Worm (Caenorhabditis elegans): ENCODE measurements around the gene W08G11.1.

Gene W08G11.1

DNA sequence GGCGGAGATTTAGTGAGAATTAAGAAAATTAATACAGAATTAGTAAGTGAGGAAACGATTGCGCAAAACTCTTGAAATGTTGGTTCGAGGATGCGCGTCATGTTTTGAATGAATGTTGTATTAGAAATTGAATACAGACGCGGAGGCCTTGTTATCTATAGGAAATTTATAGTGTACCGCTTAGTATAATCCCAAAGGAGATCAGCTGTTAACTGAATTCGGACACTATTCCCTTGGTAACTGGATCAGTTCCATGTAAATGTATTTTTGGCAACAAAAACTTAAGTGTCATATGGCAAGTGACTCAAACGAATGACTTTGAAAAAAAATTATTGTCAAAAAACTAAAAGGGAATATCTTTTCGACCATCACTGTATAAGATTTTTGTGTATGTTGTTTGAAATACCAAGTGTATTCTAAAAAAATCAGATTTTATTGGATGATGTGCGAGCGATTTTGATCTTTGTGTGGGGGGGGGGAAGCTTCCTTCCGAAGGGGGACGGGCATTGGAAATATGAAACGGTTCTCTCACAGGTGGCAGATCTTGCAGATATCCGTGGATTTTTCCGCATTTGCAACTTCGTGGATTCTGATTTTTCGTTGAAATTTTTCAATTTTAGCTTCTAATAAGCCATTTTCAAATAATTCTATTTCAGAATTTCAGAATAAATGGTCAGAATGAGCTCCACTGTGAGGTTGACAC lies at the start of gene W08G11.1, which contains the start of gene W08G11.5:
Gene W08G11.1, plus strand, starts transcription at position 653 of the 703 bp plus-strand sequence.
Gene W08G11.5, minus strand, starts transcription at position 101 of the 703 bp plus-strand sequence.
- no peak for TF ChIP-seq him-1 (tag; optimal IDR thresholded peaks at IDR 0.05)
- no peak for TF ChIP-seq W03F9.2 (tag; optimal IDR thresholded peaks at IDR 0.05)
- no peak for TF ChIP-seq dao-5 (tag; optimal IDR thresholded peaks at IDR 0.05)

DNA sequence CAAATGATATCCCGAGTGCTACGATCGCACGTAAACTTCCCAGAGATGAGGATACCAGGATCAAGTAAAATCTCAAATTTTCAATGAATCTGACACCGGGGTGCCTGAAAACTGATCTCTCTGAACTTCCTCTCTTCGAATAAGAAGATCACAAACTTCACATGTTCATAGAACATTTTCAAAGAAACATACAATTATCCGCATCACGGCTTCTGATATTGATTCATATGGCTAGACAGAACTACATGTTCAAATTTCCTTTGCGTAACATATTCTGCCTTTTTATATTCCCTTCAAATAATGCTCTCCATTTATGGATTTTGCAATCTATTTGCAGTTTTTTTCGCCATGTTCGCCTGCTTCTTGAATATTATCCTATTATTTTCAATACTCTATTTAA lies 49.8 kb upstream of the W08G11.1 start, which contains the start of gene srbc-83:
Gene srbc-83, plus strand, starts transcription at position 301 of the 400 bp plus-strand sequence.
- TF ChIP-seq W03F9.2 (tag; optimal IDR thresholded peaks at IDR 0.05) = no peak
- TF ChIP-seq dao-5 (tag; optimal IDR thresholded peaks at IDR 0.05) = no peak
- TF ChIP-seq him-1 (tag; optimal IDR thresholded peaks at IDR 0.05) = no peak

DNA sequence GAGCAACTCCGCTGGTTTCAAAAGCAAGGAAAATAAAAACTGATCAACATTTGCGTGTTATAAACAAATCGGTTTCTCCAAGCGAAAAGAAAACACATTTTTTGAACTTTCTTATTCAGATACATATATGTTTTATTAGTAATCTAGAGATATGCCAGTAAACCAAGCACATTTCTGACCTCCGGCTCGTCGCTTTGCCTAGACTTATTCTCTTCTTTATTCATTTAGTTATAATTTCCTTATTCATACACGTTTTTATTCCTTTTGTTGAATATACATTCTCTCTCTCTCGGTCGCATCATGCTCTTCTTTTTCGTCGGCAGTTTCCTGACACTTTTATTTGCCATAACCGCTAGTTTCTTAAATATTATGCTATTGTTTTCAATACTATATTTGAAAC lies 48.2 kb upstream of the W08G11.1 start, which contains the start of gene srbc-84:
Gene srbc-84, plus strand, starts transcription at position 301 of the 400 bp plus-strand sequence.
- no peak for TF ChIP-seq him-1 (tag; optimal IDR thresholded peaks at IDR 0.05)
- no peak for TF ChIP-seq dao-5 (tag; optimal IDR thresholded peaks at IDR 0.05)
- TF ChIP-seq W03F9.2 (tag; optimal IDR thresholded peaks at IDR 0.05) = no peak

DNA sequence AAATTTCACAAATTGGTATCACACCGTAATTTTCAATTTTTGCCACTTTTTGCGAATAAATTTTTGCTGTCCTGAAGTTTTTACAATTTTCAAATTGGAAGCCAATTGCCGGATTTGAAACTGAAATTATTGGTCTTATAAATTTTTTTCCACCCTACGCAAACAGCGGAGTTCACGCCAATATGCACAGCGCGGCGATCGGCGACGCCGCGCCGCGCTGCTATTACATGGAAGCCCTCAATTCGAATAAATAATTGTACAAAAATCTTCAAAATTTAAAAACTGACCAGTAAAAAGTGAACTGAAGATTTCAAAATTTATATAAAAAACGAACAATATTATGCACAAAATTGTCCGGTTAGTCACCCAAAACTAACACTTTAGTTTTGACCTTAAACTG lies 47.0 kb upstream of the W08G11.1 start:
- TF ChIP-seq him-1 (tag; optimal IDR thresholded peaks at IDR 0.05) (no peak), dao-5 (tag; optimal IDR thresholded peaks at IDR 0.05) (no peak), W03F9.2 (tag; optimal IDR thresholded peaks at IDR 0.05) (no peak)

DNA sequence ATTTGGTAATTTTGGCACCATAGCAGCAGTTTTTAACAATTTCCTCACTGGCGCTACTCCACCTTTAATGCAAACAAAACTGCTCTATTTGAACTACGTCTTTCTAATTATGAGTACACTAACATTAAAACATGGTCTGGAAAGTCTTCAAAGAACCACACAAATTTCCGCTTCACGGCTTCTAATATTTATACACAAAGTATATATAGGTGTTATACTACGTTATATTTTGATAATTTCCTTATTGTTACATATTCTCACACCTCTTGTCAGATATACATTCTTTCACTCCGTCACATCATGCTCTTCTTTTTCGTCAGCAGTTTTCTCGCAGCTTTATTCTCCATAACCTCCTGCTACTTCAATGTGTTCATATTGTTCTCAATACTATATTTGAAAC lies 46.6 kb upstream of the W08G11.1 start, which contains the start of gene srbc-82:
Gene srbc-82, plus strand, starts transcription at position 301 of the 400 bp plus-strand sequence.
- TF ChIP-seq dao-5 (tag; optimal IDR thresholded peaks at IDR 0.05) (no peak), him-1 (tag; optimal IDR thresholded peaks at IDR 0.05) (no peak), W03F9.2 (tag; optimal IDR thresholded peaks at IDR 0.05) (no peak)

DNA sequence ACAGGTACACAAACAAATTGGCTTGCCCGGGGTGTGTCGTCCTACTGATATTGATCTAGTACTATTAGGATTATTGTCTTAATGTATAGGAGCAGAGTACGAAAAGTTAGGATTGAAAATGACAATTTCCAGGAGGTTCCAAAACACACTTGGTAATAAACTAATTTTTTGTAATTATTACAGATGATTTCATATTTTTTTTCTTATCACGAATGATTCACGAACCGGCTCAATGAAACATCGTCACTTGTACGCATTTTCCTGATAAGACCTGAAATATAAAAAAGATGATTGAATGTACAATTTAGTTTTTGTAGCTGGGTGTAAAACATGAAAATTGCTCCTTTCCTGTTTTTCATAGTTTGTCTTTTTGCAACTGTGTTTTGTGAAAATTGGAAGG lies 44.4 kb upstream of the W08G11.1 start, which contains the start of the genes C31A11.13 and oac-6:
Gene C31A11.13, minus strand, starts transcription at position 113 of the 400 bp plus-strand sequence.
Gene oac-6, plus strand, starts transcription at position 279 of the 400 bp plus-strand sequence.
- TF ChIP-seq W03F9.2 (tag; optimal IDR thresholded peaks at IDR 0.05) (no peak), him-1 (tag; optimal IDR thresholded peaks at IDR 0.05) (no peak)

DNA sequence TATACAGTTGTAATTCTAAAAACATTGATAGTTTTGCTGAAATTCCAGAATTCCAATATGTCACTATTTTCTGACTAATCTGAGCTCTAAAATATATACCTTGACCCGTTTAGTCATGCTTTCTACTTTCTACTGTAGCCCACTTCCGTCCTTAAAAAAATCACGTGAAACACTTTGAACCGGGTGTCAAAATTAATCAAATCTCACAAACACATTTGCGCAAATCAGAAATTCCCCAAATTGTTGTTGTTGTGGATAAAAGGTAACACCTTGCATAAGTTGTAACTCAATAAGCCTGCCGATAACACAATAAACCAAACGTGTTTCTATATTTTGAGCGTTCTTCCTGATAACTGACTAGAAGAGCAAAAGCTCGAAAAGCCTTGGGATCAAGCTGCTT lies 39.6 kb upstream of the W08G11.1 start, which contains the start of gene srxa-7:
Gene srxa-7, plus strand, starts transcription at position 301 of the 400 bp plus-strand sequence.
- TF ChIP-seq him-1 (tag; optimal IDR thresholded peaks at IDR 0.05) (no peak), W03F9.2 (tag; optimal IDR thresholded peaks at IDR 0.05) (no peak), dao-5 (tag; optimal IDR thresholded peaks at IDR 0.05) (no peak)

DNA sequence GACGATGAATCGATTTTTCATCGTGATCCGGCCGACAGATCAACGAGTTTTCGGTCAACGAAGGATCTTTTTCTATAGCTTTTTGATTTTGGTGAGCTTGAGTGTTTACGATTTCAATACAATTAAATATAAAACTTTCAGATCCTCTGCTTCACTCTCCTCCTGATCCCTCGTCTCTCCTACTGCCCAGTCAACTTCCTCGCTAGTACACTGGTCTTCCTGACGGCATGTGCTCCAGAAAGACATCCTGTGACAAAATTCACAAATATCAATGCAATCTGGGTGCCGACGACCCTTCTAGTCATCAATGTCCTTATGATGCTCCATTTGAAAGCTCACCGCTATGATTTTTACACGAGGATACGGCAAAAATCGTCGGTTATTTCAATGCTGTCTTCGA lies 38.5 kb upstream of the W08G11.1 start:
- TF ChIP-seq W03F9.2 (tag; optimal IDR thresholded peaks at IDR 0.05) (no peak), dao-5 (tag; optimal IDR thresholded peaks at IDR 0.05) (no peak), him-1 (tag; optimal IDR thresholded peaks at IDR 0.05) (no peak)

DNA sequence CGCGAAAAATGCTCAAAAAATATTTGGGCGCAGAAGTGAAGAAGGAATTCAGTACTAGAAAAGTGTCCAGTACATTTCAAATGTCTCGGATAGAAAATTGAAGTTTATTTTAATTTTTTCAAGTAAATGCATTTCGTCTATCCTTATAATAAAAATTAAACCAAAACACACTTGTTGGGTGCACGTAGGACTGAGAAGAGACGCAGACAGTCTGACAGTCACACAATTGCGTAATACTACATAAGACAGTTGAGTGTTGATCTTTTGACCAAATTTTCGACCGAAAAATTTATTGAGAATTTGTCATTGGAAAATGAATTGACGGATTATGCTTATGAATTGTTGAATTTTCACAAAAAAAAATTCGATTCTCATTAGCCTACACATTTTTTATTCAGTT lies 37.3 kb upstream of the W08G11.1 start, which contains the start of gene oac-7:
Gene oac-7, plus strand, starts transcription at position 283 of the 400 bp plus-strand sequence.
- TF ChIP-seq him-1 (tag; optimal IDR thresholded peaks at IDR 0.05) = no peak
- no peak for TF ChIP-seq W03F9.2 (tag; optimal IDR thresholded peaks at IDR 0.05)
- no peak for TF ChIP-seq dao-5 (tag; optimal IDR thresholded peaks at IDR 0.05)

DNA sequence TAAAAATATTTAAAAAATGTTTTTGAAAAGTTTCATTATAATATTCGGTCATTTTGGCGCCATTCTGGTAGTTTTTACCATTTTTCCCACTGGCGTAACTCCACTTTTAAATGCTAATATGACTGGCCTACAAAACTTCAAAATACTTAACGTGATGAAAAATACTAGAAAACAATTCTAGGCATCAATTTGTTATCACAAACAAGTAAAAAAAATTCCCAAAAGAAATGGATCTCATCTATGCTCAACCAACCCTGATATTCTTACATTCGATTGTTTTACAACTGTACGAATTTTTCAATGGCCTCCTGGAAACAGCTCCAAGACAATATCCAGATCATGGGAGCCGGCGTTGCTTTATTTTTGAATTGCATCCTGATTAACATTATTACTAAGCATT lies 31.9 kb upstream of the W08G11.1 start, which contains the start of gene str-214:
Gene str-214, plus strand, starts transcription at position 301 of the 400 bp plus-strand sequence.
- no peak for TF ChIP-seq dao-5 (tag; optimal IDR thresholded peaks at IDR 0.05)

DNA sequence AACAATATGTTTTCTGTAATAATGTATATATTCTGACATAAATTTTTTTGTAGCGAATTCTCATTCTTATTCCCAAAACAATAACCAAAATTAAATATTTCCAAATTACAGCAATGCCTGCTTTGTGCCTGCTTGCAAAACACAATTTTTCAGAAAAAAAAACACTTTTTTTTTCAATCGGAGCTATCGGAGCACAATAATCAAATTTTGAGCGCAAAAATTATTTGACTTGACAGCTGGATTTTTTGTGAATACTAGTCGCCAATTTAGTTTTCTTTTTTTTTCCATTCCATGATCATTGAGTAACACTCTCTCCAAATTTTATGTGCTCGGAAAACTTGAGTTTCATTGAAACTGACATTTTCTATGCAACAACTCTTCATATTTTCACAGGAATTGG lies 29.6 kb upstream of the W08G11.1 start, which contains the start of gene srh-180:
Gene srh-180, plus strand, starts transcription at position 301 of the 400 bp plus-strand sequence.
- TF ChIP-seq W03F9.2 (tag; optimal IDR thresholded peaks at IDR 0.05) (no peak), dao-5 (tag; optimal IDR thresholded peaks at IDR 0.05) (no peak), him-1 (tag; optimal IDR thresholded peaks at IDR 0.05) (no peak)

DNA sequence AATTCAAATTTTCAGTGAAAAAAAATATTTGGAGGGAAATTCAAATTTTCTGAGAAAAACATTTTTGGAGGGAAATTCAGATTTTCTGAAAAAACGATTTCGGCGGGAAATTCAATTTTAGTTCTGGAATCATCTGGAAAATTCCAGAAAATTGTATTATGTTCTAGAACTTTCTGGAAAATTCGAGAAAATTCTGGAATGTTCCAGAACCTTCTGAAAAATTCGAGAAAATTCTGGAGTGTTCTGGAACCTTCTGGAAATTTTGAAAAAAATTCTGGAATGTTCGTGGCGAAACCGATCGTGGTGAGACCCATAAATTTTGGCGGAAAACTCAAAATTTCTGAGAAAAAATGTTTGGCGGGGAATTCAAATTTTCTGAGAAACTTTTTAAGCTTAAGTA lies 24.7 kb upstream of the W08G11.1 start:
- TF ChIP-seq him-1 (tag; optimal IDR thresholded peaks at IDR 0.05) = no peak
- TF ChIP-seq W03F9.2 (tag; optimal IDR thresholded peaks at IDR 0.05) = no peak
- TF ChIP-seq dao-5 (tag; optimal IDR thresholded peaks at IDR 0.05) = no peak

DNA sequence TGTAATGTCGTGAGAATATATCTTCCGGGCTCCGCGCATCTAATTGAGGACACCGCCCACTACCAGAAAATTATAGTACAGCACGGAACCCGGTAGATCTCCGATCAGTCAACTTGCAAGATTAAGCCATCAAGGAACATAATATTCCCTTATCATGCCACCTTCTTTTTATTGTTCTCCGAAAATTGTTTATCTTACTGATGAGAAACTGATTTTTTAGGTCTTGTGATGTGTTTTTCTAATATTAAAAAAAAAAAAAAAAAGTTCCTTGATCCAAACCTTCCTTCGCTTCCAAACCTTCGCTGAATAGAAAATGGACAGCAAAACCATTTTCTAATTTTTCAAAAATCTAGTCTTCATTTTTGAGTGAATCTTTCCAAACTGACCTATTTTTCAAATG lies 18.0 kb upstream of the W08G11.1 start, which contains the start of gene F57G8.7:
Gene F57G8.7, plus strand, starts transcription at position 301 of the 400 bp plus-strand sequence.
- TF ChIP-seq W03F9.2 (tag; optimal IDR thresholded peaks at IDR 0.05) (no peak), dao-5 (tag; optimal IDR thresholded peaks at IDR 0.05) (no peak), him-1 (tag; optimal IDR thresholded peaks at IDR 0.05) (no peak)

DNA sequence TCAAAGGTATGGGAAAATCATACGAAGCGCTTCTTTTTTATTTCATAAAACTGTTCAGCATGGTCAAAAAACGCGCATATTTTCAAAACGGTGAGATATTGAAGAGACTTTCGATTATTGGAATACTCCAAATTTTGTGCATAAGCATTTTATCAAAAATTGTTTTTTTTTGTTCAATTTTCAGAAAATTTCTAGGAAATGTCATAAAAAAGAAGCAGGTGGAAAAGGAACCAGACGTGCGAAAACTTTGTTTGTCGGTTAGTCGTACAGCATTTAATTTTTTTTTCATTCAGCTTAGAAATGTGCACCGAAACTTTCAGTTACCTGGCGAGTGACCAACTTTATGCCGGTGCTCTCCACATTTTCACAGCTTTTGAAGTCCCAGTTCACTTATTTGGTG lies 13.4 kb upstream of the W08G11.1 start, which contains the start of gene srh-167:
Gene srh-167, plus strand, starts transcription at position 301 of the 400 bp plus-strand sequence.
- TF ChIP-seq dao-5 (tag; optimal IDR thresholded peaks at IDR 0.05) (no peak), him-1 (tag; optimal IDR thresholded peaks at IDR 0.05) (no peak), W03F9.2 (tag; optimal IDR thresholded peaks at IDR 0.05) (no peak)

Measured in whole organism, L4/young adult.